Fruit fly (Drosophila melanogaster) whole organism, embryonic: ENCODE measurements around the gene obst-G.
A peak's percentile ranks its signal among the peaks of the same experiment; 100 is the strongest.

Experiments used
- ATbp ChIP-seq: fragments of 200-800 bp; sonication (Bioruptor generic); optimal IDR thresholded peaks from 2 replicates; lab custom pipeline; 2017; ENCODE audit warnings: missing biosample characterization, mild to moderate bottlenecking, missing genetic modification characterization, missing genetic modification reagents
- Aef1 ChIP-seq: fragments of 200-800 bp; sonication (Bioruptor generic); IDR thresholded peaks from 3 replicates; pipeline ENCODE4 v1.3.6; 2022; ENCODE audit warnings: missing biosample characterization, missing genetic modification characterization
- CG10274 ChIP-seq: fragments of 200-800 bp; sonication (Bioruptor generic); optimal IDR thresholded peaks from 3 replicates; lab custom pipeline; 2017; ENCODE audit warnings: missing biosample characterization, mild to moderate bottlenecking, missing genetic modification characterization
- CG10462 ChIP-seq: fragments of 200-800 bp; sonication (Bioruptor generic); optimal IDR thresholded peaks from 2 replicates; lab custom pipeline; 2016; ENCODE audit warnings: missing biosample characterization, missing genetic modification characterization
- CG12942 ChIP-seq: fragments of 200-800 bp; sonication (Bioruptor generic); optimal IDR thresholded peaks from 3 replicates; lab custom pipeline; 2016; ENCODE audit warnings: missing biosample characterization, missing genetic modification characterization
- CG13424 ChIP-seq: fragments of 200-800 bp; sonication (Bioruptor generic); optimal IDR thresholded peaks from 2 replicates; lab custom pipeline; 2019; ENCODE audit warnings: missing biosample characterization, mild to moderate bottlenecking, missing genetic modification characterization, moderate library complexity
- CG17612 ChIP-seq: fragments of 200-800 bp; sonication (Bioruptor generic); IDR thresholded peaks from 2 replicates; pipeline ENCODE4 v1.3.6; 2022; ENCODE audit warnings: missing biosample characterization, missing genetic modification characterization
- CG2875 ChIP-seq: fragments of 200-800 bp; sonication (Bioruptor generic); optimal IDR thresholded peaks from 2 replicates; lab custom pipeline; 2017; ENCODE audit warnings: missing biosample characterization, mild to moderate bottlenecking, missing genetic modification characterization, missing genetic modification reagents
- CG3281 ChIP-seq: fragments of 200-800 bp; sonication (Bioruptor generic); optimal IDR thresholded peaks from 3 replicates; lab custom pipeline; 2017; ENCODE audit warnings: missing biosample characterization, mild to moderate bottlenecking, missing genetic modification characterization
- CG4617 ChIP-seq: fragments of 200-800 bp; sonication (Bioruptor generic); optimal IDR thresholded peaks from 3 replicates; lab custom pipeline; 2016; ENCODE audit warnings: missing biosample characterization, missing genetic modification characterization, borderline replicate concordance
- CG7928 ChIP-seq: fragments of 200-800 bp; sonication (Bioruptor generic); optimal IDR thresholded peaks from 2 replicates; lab custom pipeline; 2017; ENCODE audit warnings: missing biosample characterization, mild to moderate bottlenecking, missing genetic modification characterization
- CHES-1-like ChIP-seq: fragments of 200-800 bp; sonication (Bioruptor generic); optimal IDR thresholded peaks from 2 replicates; lab custom pipeline; 2016; ENCODE audit warnings: missing biosample characterization, missing genetic modification characterization
- Camta ChIP-seq: fragments of 200-800 bp; sonication (Bioruptor generic); optimal IDR thresholded peaks from 2 replicates; lab custom pipeline; 2016; ENCODE audit warnings: missing biosample characterization, missing genetic modification characterization
- CrebB ChIP-seq: fragments of 200-800 bp; sonication (Bioruptor generic); optimal IDR thresholded peaks from 3 replicates; lab custom pipeline; 2018; ENCODE audit warnings: missing biosample characterization, mild to moderate bottlenecking, missing genetic modification characterization
- Doc3 ChIP-seq: fragments of 200-800 bp; sonication (Bioruptor generic); IDR thresholded peaks from 3 replicates; pipeline ENCODE4 v1.3.6; 2022; ENCODE audit warnings: missing biosample characterization, missing genetic modification characterization; ENCODE audit not compliant: partially characterized antibody
- Gug ChIP-seq: fragments of 200-800 bp; sonication (Bioruptor generic); IDR thresholded peaks from 4 replicates; pipeline ENCODE4 v1.3.6; 2022; ENCODE audit warnings: missing biosample characterization, missing genetic modification characterization
- Hmr ChIP-seq: fragments of 200-800 bp; sonication (Bioruptor generic); optimal IDR thresholded peaks from 3 replicates; lab custom pipeline; 2017; ENCODE audit warnings: mild to moderate bottlenecking, missing biosample characterization, missing genetic modification reagents, missing genetic modification characterization
- Hr51 ChIP-seq, 2 experiments: fragments of 200-800 bp; sonication (Bioruptor generic); optimal IDR thresholded peaks; 2 replicates in 1 of 2; 3 replicates in 1 of 2; lab custom pipeline; 2016 to 2018; ENCODE audit warnings: missing biosample characterization in 2 of 2, missing genetic modification characterization in 2 of 2, mild to moderate bottlenecking in 1 of 2, moderate library complexity in 1 of 2
- MESR4 ChIP-seq: fragments of 200-800 bp; sonication (Bioruptor generic); optimal IDR thresholded peaks from 2 replicates; lab custom pipeline; 2018; ENCODE audit warnings: missing biosample characterization, mild to moderate bottlenecking, missing genetic modification characterization, moderate library complexity
- Meics ChIP-seq: fragments of 200-800 bp; sonication (Bioruptor generic); optimal IDR thresholded peaks from 2 replicates; lab custom pipeline; 2017; ENCODE audit warnings: missing biosample characterization, mild to moderate bottlenecking, missing genetic modification characterization
- NC2β ChIP-seq: fragments of 200-800 bp; sonication (Bioruptor generic); optimal IDR thresholded peaks from 2 replicates; lab custom pipeline; 2016; ENCODE audit warnings: missing biosample characterization, missing genetic modification characterization
- NK7.1 ChIP-seq: fragments of 200-800 bp; sonication (Bioruptor generic); optimal IDR thresholded peaks from 3 replicates; lab custom pipeline; 2016; ENCODE audit warnings: missing biosample characterization, missing genetic modification characterization
- Oli ChIP-seq: fragments of 200-800 bp; sonication (Bioruptor generic); optimal IDR thresholded peaks from 2 replicates; lab custom pipeline; 2018; ENCODE audit warnings: missing biosample characterization, mild to moderate bottlenecking, missing genetic modification characterization, moderate library complexity
- Sox102F ChIP-seq: fragments of 200-800 bp; sonication (Bioruptor generic); optimal IDR thresholded peaks from 2 replicates; lab custom pipeline; 2018; ENCODE audit warnings: missing biosample characterization, mild to moderate bottlenecking, missing genetic modification characterization, moderate library complexity
- ab ChIP-seq: fragments of 200-800 bp; sonication (Bioruptor generic); optimal IDR thresholded peaks from 2 replicates; lab custom pipeline; 2016; ENCODE audit warnings: missing biosample characterization, missing genetic modification characterization
- aop ChIP-seq: fragments of 200-800 bp; sonication (Bioruptor generic); IDR thresholded peaks from 2 replicates; pipeline ENCODE4 v1.3.6; 2022; ENCODE audit warnings: missing biosample characterization, missing genetic modification characterization
- bowl ChIP-seq: fragments of 200-800 bp; sonication (Bioruptor generic); IDR thresholded peaks from 2 replicates; pipeline ENCODE4 v1.3.6; 2022; ENCODE audit warnings: missing biosample characterization, missing genetic modification characterization
- bsh ChIP-seq, 2 experiments: fragments of 200-800 bp; sonication (Bioruptor generic); optimal IDR thresholded peaks; 2 replicates each; lab custom pipeline; 2017 to 2018; ENCODE audit warnings: mild to moderate bottlenecking in 2 of 2, missing biosample characterization in 2 of 2, missing genetic modification characterization in 2 of 2, moderate library complexity in 1 of 2
- chinmo ChIP-seq: fragments of 200-800 bp; sonication (Bioruptor generic); IDR thresholded peaks from 4 replicates; pipeline ENCODE4 v1.3.6; 2022; ENCODE audit warnings: missing biosample characterization, missing genetic modification characterization; ENCODE audit not compliant: partially characterized antibody
- croc ChIP-seq: fragments of 200-800 bp; sonication (Bioruptor generic); conservative IDR thresholded peaks from 3 replicates; pipeline ENCODE4 v1.3.6; 2022; ENCODE audit warnings: missing biosample characterization, missing genetic modification characterization
- dimm ChIP-seq: fragments of 200-800 bp; sonication (Bioruptor generic); IDR thresholded peaks from 2 replicates; pipeline ENCODE4 v1.3.6; 2022; ENCODE audit warnings: missing biosample characterization, missing genetic modification characterization
- dmrt99B ChIP-seq: fragments of 200-800 bp; sonication (Bioruptor generic); optimal IDR thresholded peaks from 2 replicates; lab custom pipeline; 2018; ENCODE audit warnings: missing biosample characterization, mild to moderate bottlenecking, missing genetic modification characterization, moderate library complexity
- eve ChIP-seq, 2 experiments: fragments of >200 bp; optimal IDR thresholded peaks; 2 replicates each; lab custom pipeline; 2017; ENCODE audit warnings: missing biosample characterization in 2 of 2, missing genetic modification characterization in 2 of 2
- fru ChIP-seq: fragments of >200 bp; optimal IDR thresholded peaks from 2 replicates; lab custom pipeline; 2017
- grn ChIP-seq: fragments of 200-800 bp; sonication (Bioruptor generic); optimal IDR thresholded peaks from 3 replicates; lab custom pipeline; 2017; ENCODE audit warnings: missing biosample characterization, missing genetic modification characterization
- jing ChIP-seq: fragments of 200-800 bp; sonication (Bioruptor generic); optimal IDR thresholded peaks from 2 replicates; lab custom pipeline; 2018; ENCODE audit warnings: missing biosample characterization, mild to moderate bottlenecking, missing genetic modification characterization
- kah ChIP-seq: fragments of 200-800 bp; sonication (Bioruptor generic); optimal IDR thresholded peaks from 2 replicates; lab custom pipeline; 2018; ENCODE audit warnings: missing biosample characterization, mild to moderate bottlenecking, missing genetic modification characterization
- kni ChIP-seq: fragments of 200-800 bp; sonication (Bioruptor generic); optimal IDR thresholded peaks from 3 replicates; lab custom pipeline; 2017; ENCODE audit warnings: mild to moderate bottlenecking, missing biosample characterization, missing genetic modification reagents, missing genetic modification characterization
- lab ChIP-seq: fragments of 200-800 bp; sonication (Bioruptor generic); optimal IDR thresholded peaks from 3 replicates; lab custom pipeline; 2017; ENCODE audit warnings: missing biosample characterization, missing genetic modification characterization, mild to moderate bottlenecking, moderate library complexity, missing genetic modification reagents
- mam ChIP-seq: fragments of 200-800 bp; sonication (Bioruptor generic); optimal IDR thresholded peaks from 3 replicates; lab custom pipeline; 2016; ENCODE audit warnings: missing biosample characterization, missing genetic modification characterization
- otp ChIP-seq: fragments of 200-800 bp; sonication (Bioruptor generic); IDR thresholded peaks from 3 replicates; pipeline ENCODE4, ENCODE4 v1.3.6; 2022; ENCODE audit warnings: missing biosample characterization, missing genetic modification characterization
- pzg ChIP-seq: fragments of 200-800 bp; sonication (Bioruptor generic); optimal IDR thresholded peaks from 3 replicates; lab custom pipeline; 2018; ENCODE audit warnings: missing biosample characterization, mild to moderate bottlenecking, missing genetic modification characterization, moderate library complexity
- scrt ChIP-seq: fragments of 200-800 bp; sonication (Bioruptor generic); optimal IDR thresholded peaks from 2 replicates; lab custom pipeline; 2018; ENCODE audit warnings: missing biosample characterization, mild to moderate bottlenecking, missing genetic modification characterization, moderate library complexity
- sens ChIP-seq: fragments of 200-800 bp; sonication (Bioruptor generic); peaks from one replicate; lab custom pipeline; 2016; ENCODE audit warnings: missing biosample characterization, missing genetic modification characterization
- slbo ChIP-seq: fragments of 200-800 bp; sonication (Bioruptor generic); IDR thresholded peaks from 2 replicates; pipeline ENCODE4 v1.3.6; 2022; ENCODE audit warnings: missing biosample characterization, missing genetic modification characterization
- sob ChIP-seq: fragments of 200-800 bp; sonication (Bioruptor generic); IDR thresholded peaks from 2 replicates; pipeline ENCODE4 v1.3.6; 2022; ENCODE audit warnings: missing biosample characterization, missing genetic modification characterization
- sqz ChIP-seq: fragments of 200-800 bp; sonication (Bioruptor generic); optimal IDR thresholded peaks from 3 replicates; lab custom pipeline; 2018; ENCODE audit warnings: missing biosample characterization, mild to moderate bottlenecking, missing genetic modification characterization
- sr ChIP-seq: fragments of 200-800 bp; sonication (Bioruptor generic); IDR thresholded peaks from 3 replicates; pipeline ENCODE4 v1.3.6; 2022; ENCODE audit warnings: missing biosample characterization, missing genetic modification characterization
- stwl ChIP-seq: fragments of 200-800 bp; sonication (Bioruptor generic); optimal IDR thresholded peaks from 3 replicates; lab custom pipeline; 2018; ENCODE audit warnings: missing biosample characterization, mild to moderate bottlenecking, missing genetic modification characterization, moderate library complexity
- vfl ChIP-seq: fragments of 200-800 bp; sonication (Bioruptor generic); optimal IDR thresholded peaks from 2 replicates; lab custom pipeline; 2016; ENCODE audit warnings: missing biosample characterization, missing genetic modification characterization
- zfh2 ChIP-seq: fragments of 200-800 bp; sonication (Bioruptor generic); optimal IDR thresholded peaks from 2 replicates; lab custom pipeline; 2016; ENCODE audit warnings: missing biosample characterization, missing genetic modification characterization

Gene obst-G

dm6 chr3L:11992960-11993359, 39.8 kb upstream of the obst-G start, which contains the start of gene viaf (continued):
- TF ChIP-seq Doc3 (GFP tag; lab: Robert Waterston, UW), result peak; percentile 91
- peak; percentile 31 for TF ChIP-seq mam
- no peak for TF ChIP-seq ab (GFP tag; lab: Kevin White, UChicago)
- peak; percentile 51 for TF ChIP-seq Sox102F
- peak; percentile 23 for TF ChIP-seq CG10462 (GFP tag; lab: Kevin White, UChicago)
- TF ChIP-seq CG2875, result no peak
- TF ChIP-seq sens (GFP tag; lab: Kevin White, UChicago), result peak; percentile 84
- TF ChIP-seq CrebB (tag; lab: Kevin White, UChicago), result no peak
- no peak for TF ChIP-seq CG3281 (GFP tag; lab: Kevin White, UChicago)
- peak; percentile 32; the same call in 1 of the 3 replicates for TF ChIP-seq Aef1
- TF ChIP-seq CG12942 (GFP tag; lab: Kevin White, UChicago), result peak; percentile 42
- no peak for TF ChIP-seq jing (GFP tag; lab: Kevin White, UChicago)
- no peak for TF ChIP-seq kni (GFP tag; lab: Kevin White, UChicago)
- TF ChIP-seq eve (GFP tag; optimal IDR thresholded peaks at IDR 0.05; lab: Kevin White, UChicago), result no peak
- no peak for TF ChIP-seq sr
- TF ChIP-seq NK7.1 (GFP tag; lab: Kevin White, UChicago), result no peak
- TF ChIP-seq dimm, result no peak
- TF ChIP-seq NC2β (GFP tag; lab: Kevin White, UChicago), result peak; percentile 6
- TF ChIP-seq scrt (GFP tag; lab: Kevin White, UChicago), result no peak
- TF ChIP-seq MESR4, result peak; percentile 76
- TF ChIP-seq dmrt99B (tag; lab: Kevin White, UChicago), result no peak
- TF ChIP-seq fru (lab: Kevin White, UChicago), result no peak
- no peak for TF ChIP-seq Camta (GFP tag; lab: Kevin White, UChicago)
- TF ChIP-seq stwl (tag; lab: Kevin White, UChicago), result peak; percentile 78
- peak; percentile 82 for TF ChIP-seq slbo (GFP tag; lab: Robert Waterston, UW)
- peak; percentile 95 for TF ChIP-seq CG7928 (GFP tag; lab: Kevin White, UChicago)
- TF ChIP-seq zfh2 (GFP tag; lab: Kevin White, UChicago), result peak; percentile 36
- TF ChIP-seq sob (GFP tag; lab: Robert Waterston, UW), result peak; percentile 77
- peak; percentile 83; the same call in 2 of the 4 replicates for TF ChIP-seq chinmo
- TF ChIP-seq CG17612 (GFP tag; lab: Robert Waterston, UW), result no peak
- TF ChIP-seq aop (GFP tag; lab: Robert Waterston, UW), result peak; percentile 22; the same call in 1 of the 2 replicates
- TF ChIP-seq bowl, result no peak
- TF ChIP-seq bsh (GFP tag; optimal IDR thresholded peaks at IDR 0.05; lab: Kevin White, UChicago), result no peak
- peak; percentile 88 for TF ChIP-seq CG4617 (GFP tag; lab: Kevin White, UChicago)
- no peak for TF ChIP-seq Oli (tag; lab: Kevin White, UChicago)
- no peak for TF ChIP-seq Meics (GFP tag; lab: Kevin White, UChicago)
- TF ChIP-seq grn (GFP tag; lab: Kevin White, UChicago), result no peak
- TF ChIP-seq CHES-1-like, result no peak
- TF ChIP-seq Hmr (GFP tag; lab: Kevin White, UChicago), result no peak
- TF ChIP-seq ATbp (GFP tag; lab: Kevin White, UChicago), result no peak
- TF ChIP-seq sqz (GFP tag; lab: Kevin White, UChicago), result no peak
- TF ChIP-seq otp (GFP tag; lab: Robert Waterston, UW), result no peak
- TF ChIP-seq Gug (GFP tag; lab: Robert Waterston, UW), result peak; percentile 72; the same call in 3 of the 4 replicates
- peak; percentile 64 for TF ChIP-seq CG13424 (tag; lab: Kevin White, UChicago)
- peak; percentile 62 for TF ChIP-seq pzg
- TF ChIP-seq CG10274 (GFP tag; lab: Kevin White, UChicago), result no peak
- TF ChIP-seq kah, result no peak
- no peak for TF ChIP-seq Hr51 (GFP tag; optimal IDR thresholded peaks at IDR 0.05; lab: Kevin White, UChicago)
- TF ChIP-seq croc, result no peak
- no peak for TF ChIP-seq vfl
- no peak for TF ChIP-seq lab (GFP tag; lab: Kevin White, UChicago)
